Worm (Caenorhabditis elegans): ENCODE results near the gene nck-1.

DNA sequence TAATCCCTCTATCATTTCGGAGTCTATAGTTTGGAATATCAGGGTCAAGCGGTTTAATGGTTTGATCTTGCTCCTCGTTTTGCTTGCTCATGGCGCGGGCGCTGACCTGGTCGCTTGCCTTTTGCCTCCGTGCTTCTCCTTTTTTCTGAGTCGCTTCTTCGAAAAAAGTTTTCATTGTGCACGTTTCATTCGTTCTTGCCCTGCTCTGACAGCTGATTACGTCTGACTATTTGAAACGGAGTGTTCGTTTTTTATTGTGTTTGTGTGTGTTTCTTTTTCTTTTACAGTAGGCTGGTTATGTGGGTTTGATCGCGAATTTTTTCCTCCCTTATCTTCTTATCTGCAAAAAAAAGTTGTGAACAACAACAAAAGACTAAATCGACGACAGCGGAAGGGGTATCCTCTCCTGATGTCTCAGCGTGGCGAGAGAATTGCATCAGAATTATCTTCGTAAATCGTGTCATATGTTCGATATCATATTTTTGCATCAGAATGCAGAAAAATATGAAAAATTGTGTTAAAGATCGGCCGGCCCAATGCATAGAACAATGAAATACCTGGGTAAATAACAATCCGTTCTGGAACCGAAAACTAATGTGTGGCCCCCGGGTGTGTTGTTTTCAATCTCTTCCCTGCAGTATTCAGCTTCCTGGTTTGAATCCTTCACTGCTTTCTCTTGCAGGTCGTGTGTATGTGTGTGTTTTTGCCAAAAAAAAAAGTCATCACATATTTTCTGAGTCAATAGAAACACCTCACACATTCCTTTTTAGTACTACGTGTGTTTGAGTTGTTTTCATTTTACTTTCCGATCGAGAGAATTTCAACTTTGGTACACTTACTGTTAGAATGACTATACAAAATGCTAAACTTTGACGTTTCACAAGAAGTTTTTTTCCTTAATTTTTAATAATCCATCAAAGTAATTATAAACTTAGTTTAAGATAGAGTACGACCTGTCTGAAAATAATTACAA is 13.4 kb downstream of the nck-1 start, which contains the start of gene ZK470.4:
- TF ChIP-seq flt-1 (GFP tag; IDR thresholded peaks at IDR 0.05) (no peak), ztf-23 (GFP tag; IDR thresholded peaks at IDR 0.05) (no peak)
